Fruit fly (Drosophila melanogaster) whole organism, pupa: ENCODE measurements around the gene CG43121.

Source experiments
- CG9948 ChIP-seq: fragments of 200-800 bp; sonication (Bioruptor generic); optimal IDR thresholded peaks from 2 replicates; lab custom pipeline; 2018; ENCODE audit warnings: missing biosample characterization, mild to moderate bottlenecking, missing genetic modification characterization, moderate library complexity
- gl ChIP-seq: fragments of 200-800 bp; sonication (Bioruptor generic); optimal IDR thresholded peaks from 2 replicates; lab custom pipeline; 2018; ENCODE audit warnings: missing biosample characterization, mild to moderate bottlenecking, missing genetic modification characterization

DNA sequence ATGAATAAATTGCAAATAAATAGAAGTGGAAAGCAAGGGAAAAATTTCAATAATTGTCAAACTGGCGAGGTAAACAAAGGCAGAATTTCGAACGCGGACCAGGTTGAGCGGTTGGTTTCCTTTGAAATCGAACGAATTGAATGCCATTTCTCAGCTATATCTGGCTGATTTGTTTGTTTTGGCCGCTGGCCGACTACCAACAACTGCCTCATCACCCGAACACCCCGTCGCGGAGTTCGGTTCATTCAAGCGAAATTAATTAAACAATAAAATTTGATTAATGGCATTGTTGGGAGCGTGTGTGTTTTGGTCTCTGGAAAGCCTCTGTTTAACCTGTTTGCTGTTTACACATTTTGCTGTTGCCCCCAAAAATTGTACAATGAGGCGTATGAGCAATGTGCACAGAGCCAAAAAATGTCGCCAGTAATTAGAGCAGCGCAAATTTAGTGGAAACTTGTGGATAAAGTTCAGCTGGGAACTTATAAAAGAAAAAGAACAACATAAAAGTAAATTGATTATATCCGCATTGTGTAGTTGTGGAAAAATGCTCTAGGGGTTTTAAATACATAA is 14.7 kb downstream of the CG43121 start:
- TF ChIP-seq CG9948 (no peak), gl (no peak)
